Fruit fly (Drosophila melanogaster): ENCODE measurements around the gene grn.

Gene grn

DNA sequence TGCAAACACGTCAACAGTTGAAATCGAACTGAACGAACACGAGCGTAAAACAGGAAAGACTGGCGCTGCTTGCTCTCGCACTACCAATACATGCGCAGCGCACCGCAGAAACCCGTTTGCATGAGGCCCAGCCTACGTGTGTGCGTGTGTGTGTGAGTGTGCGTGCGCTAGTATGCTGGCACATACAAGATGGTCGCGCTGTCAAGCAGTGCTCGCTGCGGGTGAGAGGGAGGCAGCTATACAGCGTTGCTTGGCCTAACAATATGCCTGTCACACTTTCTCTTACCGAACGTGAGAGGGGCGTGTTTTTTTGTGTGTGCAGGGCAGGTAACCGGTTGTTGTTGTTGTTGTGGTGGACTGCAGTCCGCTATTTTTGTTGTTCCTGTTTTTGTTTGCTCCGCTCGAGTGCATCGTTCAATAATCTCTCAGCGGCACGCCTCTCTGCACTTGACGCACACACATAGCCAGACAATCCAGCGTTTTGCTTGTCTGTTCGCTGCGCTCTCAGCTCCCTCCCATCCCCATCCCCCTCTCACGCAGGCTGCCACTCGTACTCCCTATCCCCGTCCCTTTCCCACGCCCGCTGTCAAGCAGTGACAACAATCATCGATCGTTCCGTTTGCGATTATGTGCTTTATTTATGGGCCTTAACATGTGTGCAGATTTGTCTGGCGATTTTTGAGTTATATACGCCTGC is at the start of gene grn (continued):
- TF ChIP-seq CG5180 (GFP tag; optimal IDR thresholded peaks at IDR 0.05) (peak; percentile 23), Nf-YA (GFP tag; IDR thresholded peaks at IDR 0.05) (peak; percentile 90), Dref (GFP tag; IDR thresholded peaks at IDR 0.05) (peak; percentile 39; the same call in 1 of the 2 replicates), ase (GFP tag; IDR thresholded peaks at IDR 0.05) (no peak), CG1792 (GFP tag; optimal IDR thresholded peaks at IDR 0.05) (no peak), CG14860 (GFP tag; IDR thresholded peaks at IDR 0.05; ENCODE audit: partially characterized antibody) (0 out of 3 replicates have a peak, but pooled peaks have one; percentile 31), Blimp-1 (GFP tag; optimal IDR thresholded peaks at IDR 0.05) (peak; percentile 31), Hsf (GFP tag; optimal IDR thresholded peaks at IDR 0.05) (no peak), CG8089 (GFP tag; optimal IDR thresholded peaks at IDR 0.05) (no peak), CG17186 (GFP tag; optimal IDR thresholded peaks at IDR 0.05) (no peak), CG17359 (tag; optimal IDR thresholded peaks at IDR 0.05) (no peak), grn (GFP tag; optimal IDR thresholded peaks at IDR 0.05) (peak; percentile 98), tap (tag; optimal IDR thresholded peaks at IDR 0.05) (no peak), Hmx (GFP tag; optimal IDR thresholded peaks at IDR 0.05) (no peak), CG12155 (GFP tag; optimal IDR thresholded peaks at IDR 0.05) (no peak), TFAM (GFP tag; optimal IDR thresholded peaks at IDR 0.05) (no peak), Drgx (GFP tag; IDR thresholded peaks at IDR 0.05) (no peak), CG12942 (GFP tag; optimal IDR thresholded peaks at IDR 0.05) (no peak), Jarid2 (GFP tag; optimal IDR thresholded peaks at IDR 0.05) (peak; percentile 89), MTF-1 (GFP tag; optimal IDR thresholded peaks at IDR 0.05; ENCODE audit: borderline replicate concordance) (no peak), Atf-2 (GFP tag; optimal IDR thresholded peaks at IDR 0.05) (no peak), B-H1 (GFP tag; IDR thresholded peaks at IDR 0.05) (no peak), Ssrp (tag; optimal IDR thresholded peaks at IDR 0.05) (no peak), trem (tag; optimal IDR thresholded peaks at IDR 0.05) (no peak), mirr (GFP tag; optimal IDR thresholded peaks at IDR 0.05) (peak; percentile 52), CG11247 (GFP tag; IDR thresholded peaks at IDR 0.05) (no peak), Meics (GFP tag; optimal IDR thresholded peaks at IDR 0.05) (no peak), CG6272 (GFP tag; IDR thresholded peaks at IDR 0.05) (0 out of 2 replicates have a peak, but pooled peaks have one; percentile 32), CG17328 (GFP tag; IDR thresholded peaks at IDR 0.05) (peak; percentile 46; the same call in 1 of the 2 replicates), amos (GFP tag; IDR thresholded peaks at IDR 0.05; ENCODE audit: partially characterized antibody) (peak; percentile 42; the same call in 1 of the 2 replicates), CG1529 (GFP tag; optimal IDR thresholded peaks at IDR 0.05) (no peak), Asciz (GFP tag; optimal IDR thresholded peaks at IDR 0.05) (no peak), CG1647 (GFP tag; optimal IDR thresholded peaks at IDR 0.05) (no peak), CG18262 (tag; optimal IDR thresholded peaks at IDR 0.05) (peak; percentile 4), cwo (GFP tag; optimal IDR thresholded peaks at IDR 0.05) (peak; percentile 21), dmrt99B (tag; optimal IDR thresholded peaks at IDR 0.05) (no peak), CG12236 (GFP tag; optimal IDR thresholded peaks at IDR 0.05) (no peak), pzg (GFP tag; optimal IDR thresholded peaks at IDR 0.05) (no peak)

- TF ChIP-seq grn (GFP tag; optimal IDR thresholded peaks at IDR 0.05), result peak; percentile 92
- no peak for TF ChIP-seq zfh2 (GFP tag; optimal IDR thresholded peaks at IDR 0.05)
These were observed 46.1 kb upstream of the grn start for dm6 chr3R:8227344-8227743.

Data from whole organism, embryonic.